Fruit fly (Drosophila melanogaster) whole organism, wandering third instar larva: ENCODE data around the gene BTBD9.

Experiments
- Abd-B ChIP-seq: fragments of >200 bp; optimal IDR thresholded peaks from 2 replicates; lab custom pipeline; 2017; ENCODE audit warnings: missing biosample characterization, missing genetic modification characterization
- CG9705 ChIP-seq: fragments of 200-800 bp; sonication (Bioruptor generic); optimal IDR thresholded peaks from 2 replicates; lab custom pipeline; 2018; ENCODE audit warnings: missing biosample characterization, mild to moderate bottlenecking, missing genetic modification characterization
- Dif ChIP-seq: fragments of 200-275, 200-300 bp; sonication (Bioruptor generic); optimal IDR thresholded peaks from 2 replicates; lab custom pipeline; 2018; ENCODE audit warnings: missing biosample characterization, missing genetic modification characterization; ENCODE audit not compliant: partially characterized antibody
- Myc ChIP-seq: fragments of >200 bp; optimal IDR thresholded peaks from 2 replicates; lab custom pipeline; 2017
- Sp1 ChIP-seq: fragments of 200-800 bp; sonication (Bioruptor generic); optimal IDR thresholded peaks from 3 replicates; lab custom pipeline; 2019; ENCODE audit warnings: missing biosample characterization, mild to moderate bottlenecking, missing genetic modification characterization, moderate library complexity
- dmrt93B ChIP-seq: fragments of 200-800 bp; sonication (Bioruptor generic); optimal IDR thresholded peaks from 2 replicates; lab custom pipeline; 2018; ENCODE audit warnings: missing biosample characterization, mild to moderate bottlenecking, missing genetic modification characterization
- jim ChIP-seq: fragments of 175-275, 200-325 bp; sonication (Bioruptor generic); optimal IDR thresholded peaks from 2 replicates; lab custom pipeline; 2016; ENCODE audit warnings: missing biosample characterization, mild to moderate bottlenecking, missing genetic modification characterization
- pan ChIP-seq: fragments of >200 bp; optimal IDR thresholded peaks from 2 replicates; lab custom pipeline; 2017
- psq ChIP-seq: fragments of 200-800 bp; sonication (Bioruptor generic); optimal IDR thresholded peaks from 3 replicates; lab custom pipeline; 2017; ENCODE audit warnings: missing biosample characterization, mild to moderate bottlenecking, missing genetic modification characterization, moderate library complexity
- usp ChIP-seq: fragments of >200 bp; optimal IDR thresholded peaks from 2 replicates; lab custom pipeline; 2017; ENCODE audit warnings: missing biosample characterization, missing genetic modification characterization
- woc ChIP-seq: sonication (Bioruptor generic); optimal IDR thresholded peaks from 2 replicates; lab custom pipeline; 2016; ENCODE audit warnings: missing biosample characterization, mild to moderate bottlenecking, missing genetic modification characterization

DNA sequence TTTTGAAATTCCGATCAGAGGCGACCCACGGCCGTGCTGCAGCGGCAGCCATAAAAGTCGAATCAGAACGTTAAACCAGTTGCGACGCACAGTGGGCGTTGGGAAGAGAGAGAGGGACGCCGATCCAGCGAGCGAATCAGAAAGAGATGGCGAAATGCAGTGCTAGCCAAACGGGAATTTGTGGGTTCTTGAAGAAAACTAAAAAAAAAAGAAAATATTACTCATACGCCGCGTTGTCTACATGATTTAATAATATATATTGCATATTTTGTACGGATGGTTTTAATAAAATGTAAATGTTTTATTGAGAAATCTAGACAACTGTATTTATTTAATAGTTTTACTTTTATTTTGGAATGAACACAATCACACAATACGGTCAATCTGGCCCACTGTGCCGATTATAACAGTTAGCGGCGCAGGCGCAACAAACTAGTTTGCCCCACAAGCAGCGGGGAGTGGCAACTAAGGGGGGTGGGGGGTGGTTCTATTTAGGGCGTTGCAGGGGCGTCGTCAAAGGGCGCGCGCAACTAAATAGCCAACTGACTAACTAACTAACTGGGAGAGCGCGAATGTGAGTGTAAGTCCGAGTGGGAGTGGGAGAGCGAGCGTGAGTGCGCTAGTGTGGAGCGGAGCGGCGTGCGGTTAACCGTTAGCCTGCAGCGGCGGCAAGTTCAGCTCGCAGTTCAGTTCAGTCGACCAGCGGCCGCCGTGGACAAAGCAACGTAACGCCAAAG is 3.7 kb downstream of the BTBD9 start, which contains the start of gene CG15211:
- no peak for TF ChIP-seq Myc
- TF ChIP-seq jim (GFP tag; lab: Kevin White, UChicago), result no peak
- peak; percentile 50 for TF ChIP-seq Sp1 (GFP tag; lab: Kevin White, UChicago)
- peak; percentile 17 for TF ChIP-seq dmrt93B (GFP tag; lab: Kevin White, UChicago)
- TF ChIP-seq CG9705 (GFP tag; lab: Kevin White, UChicago), result no peak
- peak; percentile 41 for TF ChIP-seq woc
- TF ChIP-seq usp (GFP tag; lab: Kevin White, UChicago), result no peak
- TF ChIP-seq pan (lab: Kevin White, UChicago), result no peak
- TF ChIP-seq Abd-B, result no peak
- TF ChIP-seq psq (GFP tag; lab: Kevin White, UChicago), result peak; percentile 49
- peak; percentile 59 for TF ChIP-seq Dif (GFP tag; lab: Kevin White, UChicago)
